Worm (Caenorhabditis elegans): ENCODE data around the gene W02F12.4.

W02F12.4 gene

DNA sequence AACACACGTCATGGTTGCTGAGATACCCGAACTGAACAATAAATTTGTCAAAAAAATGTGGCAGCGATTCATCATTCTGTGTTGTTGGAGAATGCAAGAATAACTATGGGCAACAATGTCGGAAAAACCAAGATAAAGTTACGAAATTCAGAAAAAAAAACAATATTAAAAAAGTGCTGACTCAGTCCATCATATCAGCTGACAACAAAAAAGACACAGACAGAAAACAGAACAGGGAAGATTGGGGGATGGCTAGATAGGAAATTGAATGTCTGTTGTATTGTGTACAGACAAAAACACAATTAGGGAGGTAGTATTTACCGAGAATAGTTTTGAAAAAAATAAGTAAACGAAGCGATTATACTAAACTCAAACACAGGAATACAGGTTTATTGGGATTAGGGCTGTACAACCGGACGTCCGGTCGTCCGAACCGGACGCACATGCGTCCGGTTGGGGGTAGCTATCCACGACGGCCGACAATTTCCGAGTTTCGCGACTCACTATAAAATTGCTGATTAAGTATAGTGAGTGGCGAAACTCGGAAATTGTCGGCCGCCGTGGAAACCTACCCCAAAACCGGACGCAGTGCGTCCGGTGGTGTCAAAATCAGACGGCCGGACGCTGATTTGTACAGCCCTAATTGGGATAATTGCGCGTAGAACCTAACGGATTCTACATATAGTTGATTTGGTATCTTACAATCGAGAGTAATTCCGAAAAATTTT lies 49.0 kb downstream of the W02F12.4 start:
- TF ChIP-seq sem-2 (GFP tag; optimal IDR thresholded peaks at IDR 0.05) = no peak
- no peak for TF ChIP-seq unc-120 (tag; optimal IDR thresholded peaks at IDR 0.05; ENCODE audit: poor library complexity, severe bottlenecking)

DNA sequence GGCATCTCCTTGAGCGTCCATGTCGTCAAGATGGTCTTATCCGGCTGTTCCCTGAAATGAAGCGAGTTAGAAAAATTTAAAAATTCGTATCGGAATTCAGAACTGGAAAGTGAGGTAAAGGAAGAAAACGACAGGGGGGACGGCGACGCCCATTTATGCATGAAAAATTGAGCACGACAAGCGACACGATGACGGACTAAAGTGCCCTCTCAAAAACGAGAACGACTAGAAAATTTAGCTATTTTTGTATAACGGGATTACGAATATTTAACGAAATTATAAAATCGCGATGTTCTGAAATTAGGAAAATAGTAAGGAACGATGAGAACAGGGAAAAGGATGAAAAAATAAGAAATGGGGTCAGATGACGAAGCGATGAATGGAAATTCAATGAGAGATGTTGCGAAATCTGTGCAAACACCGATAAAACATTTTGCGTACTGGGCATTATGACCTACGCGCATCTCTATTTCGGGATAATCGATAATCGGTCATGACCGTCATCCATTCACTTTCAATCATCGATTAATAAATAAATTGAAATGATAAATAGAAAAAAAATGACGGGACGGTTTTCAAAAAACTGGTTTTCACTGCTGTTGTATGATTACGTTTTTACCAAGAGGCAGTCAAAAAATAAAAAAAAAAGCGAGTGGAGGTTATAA lies 50.2 kb downstream of the W02F12.4 start, which contains the start of gene snb-1:
Gene snb-1 (minus strand): TSS at position 51 of the 665 bp plus-strand sequence.
- TF ChIP-seq nhr-2 (tag; optimal IDR thresholded peaks at IDR 0.05) (no peak), mab-5 (tag; optimal IDR thresholded peaks at IDR 0.05) (no peak), blmp-1 (tag; optimal IDR thresholded peaks at IDR 0.05) (peak; percentile 11), ztf-11 (tag; optimal IDR thresholded peaks at IDR 0.05) (no peak), ham-2 (GFP tag; optimal IDR thresholded peaks at IDR 0.05) (no peak), nhr-237 (tag; optimal IDR thresholded peaks at IDR 0.05) (peak; percentile 53), ceh-39 (tag; optimal IDR thresholded peaks at IDR 0.05) (peak; percentile 55), lsy-2 (tag; optimal IDR thresholded peaks at IDR 0.05) (peak; percentile 56), tbx-8 (GFP tag; optimal IDR thresholded peaks at IDR 0.05) (no peak), sem-2 (GFP tag; optimal IDR thresholded peaks at IDR 0.05) (no peak), mep-1 (tag; optimal IDR thresholded peaks at IDR 0.05) (peak; percentile 7), hlh-1 (tag; optimal IDR thresholded peaks at IDR 0.05) (no peak), pha-4 (tag; optimal IDR thresholded peaks at IDR 0.05) (peak; percentile 34), ceh-83 (GFP tag; optimal IDR thresholded peaks at IDR 0.05) (no peak), sptf-1 (tag; optimal IDR thresholded peaks at IDR 0.05) (no peak), zip-8 (tag; optimal IDR thresholded peaks at IDR 0.05) (no peak), unc-120 (tag; optimal IDR thresholded peaks at IDR 0.05; ENCODE audit: poor library complexity, severe bottlenecking) (peak; percentile 82), elt-3 (tag; optimal IDR thresholded peaks at IDR 0.05) (no peak), bed-3 (GFP tag; optimal IDR thresholded peaks at IDR 0.05) (no peak), mls-2 (tag; optimal IDR thresholded peaks at IDR 0.05) (no peak), ceh-43 (GFP tag; optimal IDR thresholded peaks at IDR 0.05) (no peak), drap-1 (GFP tag; optimal IDR thresholded peaks at IDR 0.05) (no peak), elt-1 (tag; optimal IDR thresholded peaks at IDR 0.05; ENCODE audit: borderline replicate concordance, insufficient read depth) (no peak), unc-62 (GFP tag; optimal IDR thresholded peaks at IDR 0.05) (no peak), ces-1 (GFP tag; optimal IDR thresholded peaks at IDR 0.05) (peak; percentile 25)

ce11 chrV:6655174-6655573 lies 51.6 kb downstream of the W02F12.4 start, which contains the start of gene syx-18:
Gene syx-18 (minus strand): TSS chrV:6655449.
- TF ChIP-seq unc-120 (tag; optimal IDR thresholded peaks at IDR 0.05; ENCODE audit: poor library complexity, severe bottlenecking) (no peak), ces-1 (GFP tag; optimal IDR thresholded peaks at IDR 0.05) (no peak), ham-2 (GFP tag; optimal IDR thresholded peaks at IDR 0.05) (no peak), nhr-12 (tag; optimal IDR thresholded peaks at IDR 0.05) (no peak), M03D4.4 (tag; optimal IDR thresholded peaks at IDR 0.05) (no peak), ceh-43 (GFP tag; optimal IDR thresholded peaks at IDR 0.05) (no peak), nhr-76 (tag; optimal IDR thresholded peaks at IDR 0.05) (no peak)
